Worm (Caenorhabditis elegans) whole organism, early embryonic: ENCODE data around the gene Y67D8C.22.

Source experiments
- B0310.2 ChIP-seq: sonication (generic microtip); optimal IDR thresholded peaks from 2 replicates; lab custom pipeline; 2016; ENCODE audit warnings: mild to moderate bottlenecking, missing genetic modification characterization, missing compliant biosample characterization
- F13C5.2 ChIP-seq: sonication (generic microtip); optimal IDR thresholded peaks from 2 replicates; lab custom pipeline; 2017; ENCODE audit warnings: mild to moderate bottlenecking, missing genetic modification characterization, inconsistent platforms, missing compliant biosample characterization
- aly-1 ChIP-seq: sonication (generic microtip); optimal IDR thresholded peaks from 2 replicates; lab custom pipeline; 2016; ENCODE audit warnings: missing genetic modification characterization, missing compliant biosample characterization
- ama-1 ChIP-seq: fragments of 150-350 bp; optimal IDR thresholded peaks from 2 replicates; lab custom pipeline; 2014
- ceh-13 ChIP-seq: fragments of 200-800 bp; sonication (Bioruptor generic); optimal IDR thresholded peaks from 2 replicates; lab custom pipeline; 2018; ENCODE audit warnings: mild to moderate bottlenecking, missing genetic modification characterization, missing compliant biosample characterization
- ceh-36 ChIP-seq: sonication (generic microtip); optimal IDR thresholded peaks from 2 replicates; lab custom pipeline; 2016; ENCODE audit warnings: missing genetic modification characterization, inconsistent platforms, missing compliant biosample characterization
- ets-7 ChIP-seq: sonication (generic microtip); optimal IDR thresholded peaks from 2 replicates; lab custom pipeline; 2016; ENCODE audit warnings: missing genotype, missing genetic modification characterization, missing compliant biosample characterization
- flt-1 ChIP-seq: fragments of 200-800 bp; sonication (Bioruptor generic); IDR thresholded peaks from 2 replicates; pipeline ENCODE4 v1.3.6; 2022; ENCODE audit warnings: missing genetic modification characterization, missing compliant biosample characterization
- hmbx-1 ChIP-seq: sonication (generic microtip); optimal IDR thresholded peaks from 2 replicates; lab custom pipeline; 2016; ENCODE audit warnings: mild to moderate bottlenecking, missing genetic modification characterization, missing compliant biosample characterization
- hmg-4 ChIP-seq: fragments of 200-800 bp; sonication (Bioruptor generic); optimal IDR thresholded peaks from 2 replicates; lab custom pipeline; 2018; ENCODE audit warnings: mild to moderate bottlenecking, missing genetic modification characterization, missing compliant biosample characterization
- hnd-1 ChIP-seq: sonication (generic microtip); optimal IDR thresholded peaks from 2 replicates; lab custom pipeline; 2016; ENCODE audit warnings: missing genetic modification characterization, missing compliant biosample characterization
- pes-1 ChIP-seq: fragments of 200-800 bp; sonication (Bioruptor generic); IDR thresholded peaks from 2 replicates; pipeline ENCODE4 v1.3.6; 2022; ENCODE audit warnings: missing genetic modification reagents, missing genetic modification characterization, missing compliant biosample characterization
- scrt-1 ChIP-seq: fragments of 200-800 bp; sonication (Bioruptor generic); IDR thresholded peaks from 2 replicates; pipeline ENCODE4 v1.3.6; 2022; ENCODE audit warnings: missing genetic modification characterization, missing compliant biosample characterization
- sea-1 ChIP-seq: fragments of 200-800 bp; sonication (Bioruptor generic); conservative IDR thresholded peaks from 2 replicates; pipeline ENCODE4 v1.3.6; 2022; ENCODE audit warnings: missing genetic modification characterization, missing compliant biosample characterization
- tbx-11 ChIP-seq: fragments of 200-800 bp; sonication (Bioruptor generic); IDR thresholded peaks from 2 replicates; pipeline ENCODE4 v1.3.6; 2022; ENCODE audit warnings: missing genetic modification characterization, missing compliant biosample characterization
- tbx-37 ChIP-seq: fragments of 200-800 bp; sonication (Bioruptor generic); conservative IDR thresholded peaks from 2 replicates; pipeline ENCODE4 v1.3.6; 2022; ENCODE audit warnings: missing genetic modification reagents, missing genetic modification characterization, missing compliant biosample characterization
- tra-4 ChIP-seq: sonication (generic microtip); optimal IDR thresholded peaks from 2 replicates; lab custom pipeline; 2017; ENCODE audit warnings: missing genetic modification characterization, missing compliant biosample characterization

Gene Y67D8C.22

ce11 chrIV:3076207-3076606 lies at the start of gene Y67D8C.22:
Y67D8C.22 (minus strand) TSS chrIV:3076307.
- no peak for TF ChIP-seq aly-1 (tag; lab: Kevin White, UChicago)
- TF ChIP-seq tra-4 (tag; lab: Kevin White, UChicago) = no peak
- TF ChIP-seq tbx-11 (GFP tag; lab: Robert Waterston, UW) = no peak
- no peak for TF ChIP-seq flt-1
- no peak for TF ChIP-seq ama-1 (lab: Kevin White, UChicago)
- TF ChIP-seq hmg-4 (GFP tag; lab: Kevin White, UChicago) = no peak
- TF ChIP-seq ceh-13 (GFP tag; lab: Kevin White, UChicago) = no peak

DNA sequence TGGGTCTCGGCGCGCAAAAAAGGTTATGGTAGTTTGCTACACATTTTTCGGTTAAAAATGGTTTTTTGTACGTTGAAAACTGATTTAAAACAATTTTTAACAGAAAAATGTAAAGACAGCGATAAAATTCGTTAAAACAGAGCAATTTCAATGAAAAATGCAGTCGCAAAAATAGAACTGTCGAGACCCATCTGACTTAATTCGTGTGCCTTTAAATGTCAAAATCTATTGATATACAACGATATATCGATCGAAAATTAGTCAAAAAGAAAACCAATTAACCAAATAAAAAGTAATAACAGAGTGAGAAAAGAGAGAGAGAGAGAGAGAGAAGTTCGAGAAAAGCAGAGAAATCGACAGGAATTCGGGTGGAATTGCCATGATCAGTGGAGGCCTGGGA lies 45.0 kb upstream of the Y67D8C.22 start:
- TF ChIP-seq ceh-13 (GFP tag; lab: Kevin White, UChicago) (no peak), scrt-1 (GFP tag; lab: Robert Waterston, UW) (no peak), B0310.2 (tag; lab: Kevin White, UChicago) (no peak), sea-1 (no peak), flt-1 (no peak), ets-7 (no peak), aly-1 (tag; lab: Kevin White, UChicago) (no peak), tbx-11 (GFP tag; lab: Robert Waterston, UW) (no peak), hnd-1 (tag; lab: Kevin White, UChicago) (no peak), hmbx-1 (tag; lab: Kevin White, UChicago) (no peak)

- TF ChIP-seq tbx-37 (GFP tag; lab: Robert Waterston, UW) (no peak), hmbx-1 (tag; lab: Kevin White, UChicago) (no peak), ama-1 (lab: Kevin White, UChicago) (no peak), sea-1 (no peak), flt-1 (no peak), B0310.2 (tag; lab: Kevin White, UChicago) (no peak), ets-7 (no peak), hmg-4 (GFP tag; lab: Kevin White, UChicago) (no peak)
These were observed 25.1 kb upstream of the Y67D8C.22 start for ce11 chrIV:3101208-3101607.

DNA sequence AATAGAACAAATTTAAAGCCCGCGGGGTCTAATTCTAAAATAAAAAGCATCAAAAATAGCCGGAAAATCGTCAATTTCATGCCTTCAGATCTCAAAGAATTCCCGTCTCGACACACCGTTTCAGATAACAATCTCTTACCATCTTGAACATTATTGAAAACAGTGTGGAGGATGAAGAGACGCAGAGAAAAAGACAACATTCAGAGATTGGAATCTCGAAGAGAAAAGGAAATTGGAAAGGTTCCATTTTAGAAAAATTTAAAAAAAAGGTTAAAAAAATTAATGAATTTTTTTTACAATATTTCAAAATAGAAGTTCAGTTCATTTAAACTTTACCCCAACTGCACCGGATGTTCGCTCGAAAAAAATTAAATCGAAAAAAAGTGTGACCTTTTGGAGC lies 20.9 kb upstream of the Y67D8C.22 start:
- TF ChIP-seq hmbx-1 (tag; lab: Kevin White, UChicago) (no peak), tra-4 (tag; lab: Kevin White, UChicago) (no peak), hmg-4 (GFP tag; lab: Kevin White, UChicago) (no peak), hnd-1 (tag; lab: Kevin White, UChicago) (no peak), ceh-13 (GFP tag; lab: Kevin White, UChicago) (no peak), pes-1 (GFP tag; lab: Robert Waterston, UW) (no peak), tbx-37 (GFP tag; lab: Robert Waterston, UW) (no peak), ceh-36 (no peak), sea-1 (no peak), flt-1 (no peak)

- TF ChIP-seq sea-1 (no peak), flt-1 (no peak), B0310.2 (tag; lab: Kevin White, UChicago) (no peak), pes-1 (GFP tag; lab: Robert Waterston, UW) (no peak), ets-7 (no peak), hnd-1 (tag; lab: Kevin White, UChicago) (no peak), ceh-13 (GFP tag; lab: Kevin White, UChicago) (no peak), ceh-36 (no peak), scrt-1 (GFP tag; lab: Robert Waterston, UW) (no peak), aly-1 (tag; lab: Kevin White, UChicago) (no peak), tbx-37 (GFP tag; lab: Robert Waterston, UW) (no peak), hmg-4 (GFP tag; lab: Kevin White, UChicago) (no peak), tra-4 (tag; lab: Kevin White, UChicago) (no peak), ama-1 (lab: Kevin White, UChicago) (no peak)
These were observed 20.0 kb upstream of the Y67D8C.22 start for ce11 chrIV:3095995-3096544.

DNA sequence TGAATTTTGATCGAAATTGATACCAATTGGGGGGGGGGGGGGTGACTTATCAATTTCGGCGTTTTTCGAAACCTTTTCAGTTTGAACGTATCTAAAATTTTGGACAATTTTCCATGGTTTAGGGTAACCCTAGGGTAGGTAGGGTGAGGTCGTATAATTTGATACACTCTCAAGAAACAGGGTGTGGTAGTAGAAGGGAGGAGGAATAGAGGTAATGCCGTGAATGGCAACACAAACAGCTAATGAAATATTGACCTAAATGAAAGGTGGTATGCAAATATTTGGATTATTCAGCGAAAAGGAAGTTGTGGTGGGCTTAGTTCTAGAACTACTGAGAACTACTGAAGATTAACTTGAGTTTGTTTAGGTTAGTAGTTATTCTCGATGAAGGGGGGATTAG lies 16.9 kb upstream of the Y67D8C.22 start:
- no peak for TF ChIP-seq B0310.2 (tag; lab: Kevin White, UChicago)
- no peak for TF ChIP-seq hmg-4 (GFP tag; lab: Kevin White, UChicago)
- no peak for TF ChIP-seq pes-1 (GFP tag; lab: Robert Waterston, UW)
- TF ChIP-seq sea-1 = no peak
- no peak for TF ChIP-seq tbx-11 (GFP tag; lab: Robert Waterston, UW)
- TF ChIP-seq ama-1 (lab: Kevin White, UChicago) = no peak
- no peak for TF ChIP-seq aly-1 (tag; lab: Kevin White, UChicago)
- no peak for TF ChIP-seq hmbx-1 (tag; lab: Kevin White, UChicago)
- TF ChIP-seq ceh-13 (GFP tag; lab: Kevin White, UChicago) = no peak
- no peak for TF ChIP-seq tra-4 (tag; lab: Kevin White, UChicago)
- no peak for TF ChIP-seq F13C5.2 (tag; lab: Kevin White, UChicago)
- TF ChIP-seq flt-1 = no peak
- no peak for TF ChIP-seq hnd-1 (tag; lab: Kevin White, UChicago)
- TF ChIP-seq tbx-37 (GFP tag; lab: Robert Waterston, UW) = no peak
- TF ChIP-seq ets-7 = no peak
- TF ChIP-seq scrt-1 (GFP tag; lab: Robert Waterston, UW) = no peak
- TF ChIP-seq ceh-36 = no peak

- TF ChIP-seq hmbx-1 (tag; lab: Kevin White, UChicago) (no peak), ceh-36 (no peak), tra-4 (tag; lab: Kevin White, UChicago) (no peak), B0310.2 (tag; lab: Kevin White, UChicago) (no peak), ets-7 (no peak), ceh-13 (GFP tag; lab: Kevin White, UChicago) (no peak), F13C5.2 (tag; lab: Kevin White, UChicago) (no peak), tbx-11 (GFP tag; lab: Robert Waterston, UW) (no peak), scrt-1 (GFP tag; lab: Robert Waterston, UW) (no peak), hmg-4 (GFP tag; lab: Kevin White, UChicago) (no peak), pes-1 (GFP tag; lab: Robert Waterston, UW) (no peak), sea-1 (no peak), aly-1 (tag; lab: Kevin White, UChicago) (no peak), tbx-37 (GFP tag; lab: Robert Waterston, UW) (no peak), ama-1 (lab: Kevin White, UChicago) (no peak), flt-1 (no peak), hnd-1 (tag; lab: Kevin White, UChicago) (no peak)
These were observed 15.0 kb upstream of the Y67D8C.22 start for ce11 chrIV:3091112-3091511.
